Worm (Caenorhabditis elegans): ENCODE data around the gene C30G4.2.

The C30G4.2 gene

ce11 chrX:17045529-17045928, at the start of gene C30G4.2:
C30G4.2 (minus strand) TSS chrX:17045629.
- TF ChIP-seq him-1 (tag; optimal IDR thresholded peaks at IDR 0.05), result no peak
- TF ChIP-seq dao-5 (tag; optimal IDR thresholded peaks at IDR 0.05), result no peak
- TF ChIP-seq W03F9.2 (tag; optimal IDR thresholded peaks at IDR 0.05), result no peak

DNA sequence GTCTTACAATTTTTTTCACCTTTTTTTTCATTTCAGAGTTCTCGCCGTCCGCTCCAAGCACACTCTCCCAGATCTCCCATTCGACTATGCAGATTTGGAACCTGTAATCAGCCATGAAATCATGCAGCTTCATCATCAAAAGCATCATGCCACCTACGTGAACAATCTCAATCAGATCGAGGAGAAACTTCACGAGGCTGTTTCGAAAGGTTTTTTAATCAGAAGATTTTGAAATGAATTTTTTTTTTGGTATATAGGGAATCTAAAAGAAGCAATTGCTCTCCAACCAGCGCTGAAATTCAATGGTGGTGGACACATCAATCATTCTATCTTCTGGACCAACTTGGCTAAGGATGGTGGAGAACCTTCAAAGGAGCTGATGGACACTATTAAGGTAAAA, 47.8 kb upstream of the C30G4.2 start, which contains the start of gene C08A9.3:
C08A9.3 (minus strand) TSS at position 101 of the 400 bp plus-strand sequence.
- no peak for TF ChIP-seq him-1 (tag; optimal IDR thresholded peaks at IDR 0.05)
- no peak for TF ChIP-seq dao-5 (tag; optimal IDR thresholded peaks at IDR 0.05)
- TF ChIP-seq W03F9.2 (tag; optimal IDR thresholded peaks at IDR 0.05), result no peak

DNA sequence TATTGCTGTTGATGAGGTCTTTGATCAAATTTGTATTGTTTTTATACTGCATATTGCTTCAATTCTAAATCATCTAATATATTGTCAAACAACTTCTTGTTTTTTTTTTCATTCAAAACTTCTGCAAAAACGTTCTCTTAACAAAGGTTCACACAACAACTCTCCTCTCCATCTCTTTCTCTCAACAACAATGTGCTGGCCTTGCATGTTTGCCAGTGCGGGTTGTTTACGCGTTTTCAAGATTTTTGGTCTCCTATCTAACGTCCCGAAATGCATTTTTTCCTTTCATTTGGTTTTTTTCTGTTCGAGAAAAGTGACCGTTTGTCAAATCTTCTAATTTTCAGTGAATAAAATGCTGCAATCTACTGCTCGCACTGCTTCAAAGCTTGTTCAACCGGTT, 47.0 kb upstream of the C30G4.2 start, which contains the start of gene sod-3:
sod-3 (plus strand) TSS at position 338 of the 400 bp plus-strand sequence.
- TF ChIP-seq dao-5 (tag; optimal IDR thresholded peaks at IDR 0.05), result no peak
- TF ChIP-seq W03F9.2 (tag; optimal IDR thresholded peaks at IDR 0.05), result no peak

ce11 chrX:17080635-17081376, 35.4 kb upstream of the C30G4.2 start, which contains the start of the genes irld-23 and C08A9.10:
irld-23 (minus strand) TSS chrX:17080685.
C08A9.10 (plus strand) TSS chrX:17081179.
- TF ChIP-seq W03F9.2 (tag; optimal IDR thresholded peaks at IDR 0.05) (no peak), dao-5 (tag; optimal IDR thresholded peaks at IDR 0.05) (no peak)

DNA sequence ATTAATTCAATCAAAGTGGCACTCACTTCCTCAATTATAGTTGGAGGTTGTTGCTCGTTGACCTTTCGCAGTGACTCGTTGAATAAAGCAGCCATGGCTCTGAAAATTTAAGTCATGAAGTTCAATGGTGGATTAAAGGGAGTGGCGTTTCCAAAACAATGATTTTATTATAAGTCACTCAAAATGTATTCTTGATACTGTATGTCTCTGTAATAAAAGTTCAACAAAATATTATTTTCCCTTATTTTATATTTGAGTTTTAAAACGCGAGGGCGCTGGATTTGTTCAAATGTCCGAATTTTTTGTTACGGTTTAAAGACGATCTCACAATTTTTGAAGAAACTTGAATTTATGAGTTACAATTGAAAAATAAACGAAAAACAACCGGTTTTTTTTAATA, 26.7 kb upstream of the C30G4.2 start, which contains the start of gene C30G4.4:
C30G4.4 (minus strand) TSS at position 101 of the 400 bp plus-strand sequence.
- TF ChIP-seq him-1 (tag; optimal IDR thresholded peaks at IDR 0.05) (no peak), W03F9.2 (tag; optimal IDR thresholded peaks at IDR 0.05) (no peak), dao-5 (tag; optimal IDR thresholded peaks at IDR 0.05) (no peak)

ce11 chrX:17070495-17070894, 25.1 kb upstream of the C30G4.2 start:
- TF ChIP-seq him-1 (tag; optimal IDR thresholded peaks at IDR 0.05) (no peak), W03F9.2 (tag; optimal IDR thresholded peaks at IDR 0.05) (no peak), dao-5 (tag; optimal IDR thresholded peaks at IDR 0.05) (no peak)

ce11 chrX:17066937-17067336, 21.5 kb upstream of the C30G4.2 start:
- no peak for TF ChIP-seq W03F9.2 (tag; optimal IDR thresholded peaks at IDR 0.05)
- no peak for TF ChIP-seq dao-5 (tag; optimal IDR thresholded peaks at IDR 0.05)
- TF ChIP-seq him-1 (tag; optimal IDR thresholded peaks at IDR 0.05), result no peak

ce11 chrX:17064820-17065219, 19.4 kb upstream of the C30G4.2 start:
- no peak for TF ChIP-seq dao-5 (tag; optimal IDR thresholded peaks at IDR 0.05)
- TF ChIP-seq him-1 (tag; optimal IDR thresholded peaks at IDR 0.05), result no peak
- no peak for TF ChIP-seq W03F9.2 (tag; optimal IDR thresholded peaks at IDR 0.05)

DNA sequence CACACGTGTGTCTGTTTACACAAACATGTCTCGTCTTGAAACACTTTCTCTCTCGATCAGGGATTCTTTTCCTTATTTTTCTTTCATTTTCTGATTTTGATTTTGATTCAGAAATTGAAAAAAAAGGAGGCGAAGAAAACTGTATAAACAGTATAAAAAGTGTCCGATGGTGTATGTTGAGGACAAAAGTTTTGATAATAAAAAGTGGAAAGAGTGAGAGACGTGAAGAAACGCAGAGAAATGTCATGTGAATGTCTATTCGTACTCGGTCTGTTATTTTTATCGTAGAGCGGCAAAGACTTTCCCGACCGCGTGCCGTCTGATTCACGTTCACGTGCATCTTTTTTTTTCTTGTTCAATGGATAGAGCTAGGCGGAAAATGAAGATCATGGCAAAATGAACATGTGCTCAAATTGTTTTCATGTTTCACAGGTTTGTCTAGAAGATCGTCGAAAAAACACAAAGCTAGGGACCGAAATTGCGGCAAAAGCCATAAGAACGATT, 18.4 kb upstream of the C30G4.2 start:
- TF ChIP-seq W03F9.2 (tag; optimal IDR thresholded peaks at IDR 0.05), result no peak
- TF ChIP-seq him-1 (tag; optimal IDR thresholded peaks at IDR 0.05), result no peak
- TF ChIP-seq dao-5 (tag; optimal IDR thresholded peaks at IDR 0.05), result no peak

DNA sequence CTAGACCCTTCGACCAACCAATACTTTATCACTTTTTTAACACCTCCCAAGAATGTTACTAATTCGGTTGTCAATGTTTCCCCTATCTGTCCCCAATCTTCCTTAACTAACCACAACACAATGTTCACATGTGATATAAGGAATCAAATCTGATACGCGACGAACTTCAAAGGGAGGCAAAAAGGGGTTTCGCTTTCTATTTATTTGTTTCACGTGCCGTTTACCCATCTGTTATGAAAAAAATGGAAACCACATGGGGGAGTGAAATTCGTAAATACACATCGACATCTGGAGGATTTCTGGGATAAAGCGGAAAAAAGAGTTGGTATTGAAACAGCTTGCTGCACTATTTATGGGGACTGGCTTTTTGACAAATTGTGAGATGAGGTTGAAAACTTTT, 16.7 kb upstream of the C30G4.2 start:
- TF ChIP-seq dao-5 (tag; optimal IDR thresholded peaks at IDR 0.05), result no peak
- TF ChIP-seq him-1 (tag; optimal IDR thresholded peaks at IDR 0.05), result no peak
- no peak for TF ChIP-seq W03F9.2 (tag; optimal IDR thresholded peaks at IDR 0.05)

DNA sequence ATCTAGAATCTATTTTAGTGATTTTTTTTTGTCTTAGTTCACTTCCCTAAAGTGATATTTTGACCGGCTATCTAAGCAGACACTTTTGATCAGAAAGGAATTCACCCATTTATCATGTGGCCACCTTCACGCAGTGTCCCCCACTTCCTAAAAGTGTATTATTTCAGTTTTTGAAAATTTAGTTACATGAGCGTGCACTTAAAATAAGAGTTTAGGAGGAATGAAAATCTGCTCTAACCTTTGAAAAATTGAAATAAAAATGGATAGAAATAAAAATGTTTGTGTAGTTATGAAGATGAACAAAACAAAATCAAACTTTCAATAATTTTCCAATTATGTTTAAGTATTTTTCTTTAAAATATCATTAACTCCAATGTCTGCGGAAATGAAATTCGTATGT, 14.3 kb upstream of the C30G4.2 start:
- TF ChIP-seq dao-5 (tag; optimal IDR thresholded peaks at IDR 0.05) (no peak), W03F9.2 (tag; optimal IDR thresholded peaks at IDR 0.05) (no peak), him-1 (tag; optimal IDR thresholded peaks at IDR 0.05) (no peak)

ce11 chrX:17058340-17058739, 12.9 kb upstream of the C30G4.2 start:
- TF ChIP-seq dao-5 (tag; optimal IDR thresholded peaks at IDR 0.05) (no peak), W03F9.2 (tag; optimal IDR thresholded peaks at IDR 0.05) (no peak), him-1 (tag; optimal IDR thresholded peaks at IDR 0.05) (no peak)

DNA sequence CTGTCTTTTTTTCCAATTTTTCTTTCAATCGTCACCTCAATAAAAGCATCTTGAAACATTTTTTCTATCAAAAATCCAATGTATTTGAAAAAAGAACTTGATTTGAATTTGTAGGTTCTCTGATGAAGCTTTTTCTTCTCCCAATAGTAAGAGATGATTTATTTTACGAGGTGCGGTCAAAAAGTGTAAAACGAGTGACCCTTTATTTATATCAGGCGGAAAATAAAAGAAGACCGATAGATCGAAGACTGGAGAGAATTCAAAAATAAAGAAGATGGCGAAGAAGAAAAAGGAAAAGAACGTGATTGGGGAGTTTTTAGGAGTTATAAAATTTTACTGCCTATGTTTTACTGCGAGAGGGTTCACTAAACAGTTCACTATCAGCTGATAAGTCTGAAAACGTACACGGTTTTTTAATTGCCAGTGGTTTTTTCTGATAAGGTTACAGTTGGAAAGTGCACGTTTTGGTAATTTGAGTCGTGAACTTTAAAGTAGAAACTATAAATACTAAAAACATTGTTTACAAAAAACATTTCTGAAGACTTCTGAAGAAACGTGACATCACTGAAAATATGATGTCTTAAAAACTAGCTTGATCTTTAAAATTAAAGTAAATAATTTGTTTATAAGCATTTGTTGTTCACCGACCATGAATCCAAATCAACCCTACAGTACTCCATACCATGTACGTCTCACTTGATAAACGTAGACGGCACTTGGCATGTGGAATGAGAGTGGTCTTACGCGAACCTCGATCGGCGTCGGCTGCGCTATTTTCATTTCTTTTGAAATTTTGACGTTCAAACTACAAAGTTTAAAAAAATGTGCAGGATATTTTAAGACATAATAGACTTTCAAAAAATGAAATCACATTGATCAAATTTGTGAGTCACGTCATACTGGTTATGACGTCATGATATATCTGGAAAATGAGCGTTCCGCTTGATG, 10.7 kb upstream of the C30G4.2 start:
- TF ChIP-seq him-1 (tag; optimal IDR thresholded peaks at IDR 0.05) (no peak), W03F9.2 (tag; optimal IDR thresholded peaks at IDR 0.05) (no peak), dao-5 (tag; optimal IDR thresholded peaks at IDR 0.05) (no peak)

DNA sequence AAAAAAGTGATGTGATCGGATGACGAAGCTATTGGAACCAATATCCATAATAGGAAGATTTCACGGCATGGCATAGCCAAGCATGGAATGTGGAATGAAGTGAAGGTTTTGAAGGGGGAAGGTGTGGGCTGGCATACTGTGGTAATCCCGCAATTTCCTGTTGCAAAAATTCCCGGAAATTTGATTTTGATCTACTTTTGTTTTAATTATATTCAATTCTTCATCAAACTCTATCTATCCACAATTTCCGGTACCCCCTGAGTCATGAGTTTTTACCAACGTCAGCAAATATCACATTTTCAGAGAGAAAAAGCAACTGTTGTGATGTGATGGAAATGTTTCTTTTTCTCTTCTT, 10.0 kb upstream of the C30G4.2 start, which contains the start of gene gcy-11:
gcy-11 (minus strand) TSS at position 101 of the 355 bp plus-strand sequence.
- TF ChIP-seq him-1 (tag; optimal IDR thresholded peaks at IDR 0.05) (no peak), dao-5 (tag; optimal IDR thresholded peaks at IDR 0.05) (no peak), W03F9.2 (tag; optimal IDR thresholded peaks at IDR 0.05) (no peak)

All from whole organism, L4/young adult.